Worm (Caenorhabditis elegans) whole organism, L4 larva: ENCODE results near the gene nex-4.

Experiments used
- ctbp-1 ChIP-seq: fragments of 200-800 bp; sonication (Bioruptor generic); IDR thresholded peaks from 2 replicates; pipeline ENCODE4 v1.3.6; 2022; ENCODE audit warnings: missing genetic modification reagents, missing genetic modification characterization, missing compliant biosample characterization
- fos-1 ChIP-seq: fragments of 150-350 bp; optimal IDR thresholded peaks from 2 replicates; lab custom pipeline; 2014; ENCODE audit warnings: missing biosample characterization, missing genetic modification characterization
- ztf-11 ChIP-seq: fragments of 150-350 bp; optimal IDR thresholded peaks from 2 replicates; lab custom pipeline; 2014; ENCODE audit warnings: missing biosample characterization, missing genetic modification characterization

- no peak for TF ChIP-seq fos-1 (tag; lab: Kevin White, UChicago)
- TF ChIP-seq ctbp-1 (GFP tag; lab: Robert Waterston, UW): no peak
- no peak for TF ChIP-seq ztf-11 (tag; lab: Kevin White, UChicago)
These were observed 9.3 kb downstream of the nex-4 start for ce11 chrV:4860525-4860924.
